Worm (Caenorhabditis elegans): ENCODE results near the gene ard-1.

Gene ard-1

ce11 chrIV:11092502-11093080 lies 38.5 kb upstream of the ard-1 start, which contains the start of gene bcc-1:
Gene bcc-1 (minus strand): TSS chrIV:11092552.
- TF ChIP-seq ztf-26 (tag; optimal IDR thresholded peaks at IDR 0.05) (peak; percentile 5), somi-1 (GFP tag; optimal IDR thresholded peaks at IDR 0.05) (peak; percentile 49), ZK185.1 (tag; optimal IDR thresholded peaks at IDR 0.05; ENCODE audit: poor library complexity, severe bottlenecking) (no peak), ztf-28 (GFP tag; IDR thresholded peaks at IDR 0.05) (no peak)

ce11 chrIV:11094052-11094451 lies 37.0 kb upstream of the ard-1 start:
- TF ChIP-seq let-607 (tag; optimal IDR thresholded peaks at IDR 0.05), result no peak
- TF ChIP-seq T26A5.8 (tag; optimal IDR thresholded peaks at IDR 0.05), result no peak

- TF ChIP-seq ekl-4 (GFP tag; IDR thresholded peaks at IDR 0.05) (no peak), athp-1 (tag; optimal IDR thresholded peaks at IDR 0.05) (no peak), attf-5 (GFP tag; optimal IDR thresholded peaks at IDR 0.05) (no peak), Y53F4B.3 (GFP tag; IDR thresholded peaks at IDR 0.05) (no peak), nhr-179 (tag; optimal IDR thresholded peaks at IDR 0.05) (no peak)
These were observed 36.1 kb upstream of the ard-1 start, which contains the start of gene M7.8 for ce11 chrIV:11094974-11095373. Gene M7.8 (minus strand): TSS chrIV:11095085.

- TF ChIP-seq egrh-3 (GFP tag; IDR thresholded peaks at IDR 0.05) (no peak), hsf-1 (GFP tag; IDR thresholded peaks at IDR 0.05) (no peak), die-1 (tag; optimal IDR thresholded peaks at IDR 0.05) (no peak), F57A8.1 (GFP tag; optimal IDR thresholded peaks at IDR 0.05) (no peak), xnd-1 (tag; optimal IDR thresholded peaks at IDR 0.05) (no peak), pha-4 (tag; optimal IDR thresholded peaks at IDR 0.05) (no peak)
These were observed 33.3 kb upstream of the ard-1 start, which contains the start of gene M7.12 for ce11 chrIV:11097795-11098194. Gene M7.12 (minus strand): TSS chrIV:11097982.

- TF ChIP-seq dpl-1 (GFP tag; optimal IDR thresholded peaks at IDR 0.05) (no peak), snpc-4 (GFP tag; optimal IDR thresholded peaks at IDR 0.05) (no peak), snpc-4 (tag; optimal IDR thresholded peaks at IDR 0.05) (no peak), hlh-12 (tag; optimal IDR thresholded peaks at IDR 0.05) (no peak), attf-6 (GFP tag; IDR thresholded peaks at IDR 0.05) (no peak), mxl-1 (tag; optimal IDR thresholded peaks at IDR 0.05) (no peak), unc-62 (GFP tag; optimal IDR thresholded peaks at IDR 0.05) (no peak), sea-2 (GFP tag; IDR thresholded peaks at IDR 0.05) (no peak)
These were observed 30.8 kb upstream of the ard-1 start, which contains the start of gene str-3 for ce11 chrIV:11100271-11100670. Gene str-3 (minus strand): TSS chrIV:11100371.

ce11 chrIV:11101383-11101782 lies 29.7 kb upstream of the ard-1 start, which contains the start of gene srlf-18:
Gene srlf-18 (minus strand): TSS chrIV:11101483.
- TF ChIP-seq cebp-2 (GFP tag; IDR thresholded peaks at IDR 0.05) (no peak), lin-26 (GFP tag; IDR thresholded peaks at IDR 0.05) (no peak), mcd-1 (GFP tag; IDR thresholded peaks at IDR 0.05) (no peak), hlh-12 (tag; optimal IDR thresholded peaks at IDR 0.05) (no peak), lsl-1 (GFP tag; optimal IDR thresholded peaks at IDR 0.05) (no peak), F33H1.4 (GFP tag; IDR thresholded peaks at IDR 0.05) (no peak), zim-3 (tag; optimal IDR thresholded peaks at IDR 0.05) (no peak), lin-40 (tag; optimal IDR thresholded peaks at IDR 0.05) (no peak), nhr-179 (tag; optimal IDR thresholded peaks at IDR 0.05) (no peak)

Measured in whole organism, young adult.